Worm (Caenorhabditis elegans): ENCODE data around the gene tap-1.

ce11 chrX:14607770-14608169, 18.3 kb downstream of the tap-1 start:
- no peak for TF ChIP-seq sdz-38 (tag; optimal IDR thresholded peaks at IDR 0.05)
- TF ChIP-seq egl-44 (GFP tag; IDR thresholded peaks at IDR 0.05): no peak
